Fruit fly (Drosophila melanogaster): ENCODE measurements around the gene CG9503.
A peak's percentile ranks its signal among the peaks of the same experiment; 100 is the strongest.

The CG9503 gene

dm6 chrX:14882536-14883118 lies 40.7 kb downstream of the CG9503 start, which contains the start of the genes CG45064 and CG45065 (continued):
- TF ChIP-seq br (GFP tag; optimal IDR thresholded peaks at IDR 0.05) (peak; percentile 84), dsf (GFP tag; optimal IDR thresholded peaks at IDR 0.05; ENCODE audit: borderline replicate concordance) (peak; percentile 26), Dif (GFP tag; optimal IDR thresholded peaks at IDR 0.05; ENCODE audit: partially characterized antibody) (no peak), dmrt93B (GFP tag; optimal IDR thresholded peaks at IDR 0.05) (peak; percentile 57), Sp1 (GFP tag; optimal IDR thresholded peaks at IDR 0.05) (peak; percentile 78), CrebA (GFP tag; optimal IDR thresholded peaks at IDR 0.05; ENCODE audit: borderline replicate concordance) (peak; percentile 8), rgr (GFP tag; optimal IDR thresholded peaks at IDR 0.05) (peak; percentile 90), Hr78 (GFP tag; optimal IDR thresholded peaks at IDR 0.05) (no peak), Jra (GFP tag; optimal IDR thresholded peaks at IDR 0.05) (peak; percentile 30), pan (optimal IDR thresholded peaks at IDR 0.05) (no peak)

dm6 chrX:14878917-14879316 lies 44.4 kb downstream of the CG9503 start:
- TF ChIP-seq GATAd (GFP tag; optimal IDR thresholded peaks at IDR 0.05): no peak
- TF ChIP-seq sv (GFP tag; optimal IDR thresholded peaks at IDR 0.05): no peak
- TF ChIP-seq ey (GFP tag; optimal IDR thresholded peaks at IDR 0.05): no peak
- TF ChIP-seq dmrt93B (GFP tag; optimal IDR thresholded peaks at IDR 0.05): no peak
- TF ChIP-seq OdsH (GFP tag; optimal IDR thresholded peaks at IDR 0.05): no peak
- no peak for TF ChIP-seq Hr78 (GFP tag; optimal IDR thresholded peaks at IDR 0.05)
- no peak for TF ChIP-seq pan (optimal IDR thresholded peaks at IDR 0.05)
- TF ChIP-seq dl (GFP tag; optimal IDR thresholded peaks at IDR 0.05; ENCODE audit: insufficient read depth in 1 of 2, partially characterized antibody in 2 of 2): no peak
- no peak for TF ChIP-seq HLH106 (tag; optimal IDR thresholded peaks at IDR 0.05)
- TF ChIP-seq psq (GFP tag; optimal IDR thresholded peaks at IDR 0.05): no peak
- TF ChIP-seq Hr83 (GFP tag; optimal IDR thresholded peaks at IDR 0.05; ENCODE audit: poor library complexity, severe bottlenecking): no peak
- no peak for TF ChIP-seq CG9705 (GFP tag; optimal IDR thresholded peaks at IDR 0.05)
- no peak for TF ChIP-seq woc (GFP tag; optimal IDR thresholded peaks at IDR 0.05)
- no peak for TF ChIP-seq foxo (GFP tag; optimal IDR thresholded peaks at IDR 0.05)
- TF ChIP-seq Sp1 (GFP tag; optimal IDR thresholded peaks at IDR 0.05): no peak

DNA sequence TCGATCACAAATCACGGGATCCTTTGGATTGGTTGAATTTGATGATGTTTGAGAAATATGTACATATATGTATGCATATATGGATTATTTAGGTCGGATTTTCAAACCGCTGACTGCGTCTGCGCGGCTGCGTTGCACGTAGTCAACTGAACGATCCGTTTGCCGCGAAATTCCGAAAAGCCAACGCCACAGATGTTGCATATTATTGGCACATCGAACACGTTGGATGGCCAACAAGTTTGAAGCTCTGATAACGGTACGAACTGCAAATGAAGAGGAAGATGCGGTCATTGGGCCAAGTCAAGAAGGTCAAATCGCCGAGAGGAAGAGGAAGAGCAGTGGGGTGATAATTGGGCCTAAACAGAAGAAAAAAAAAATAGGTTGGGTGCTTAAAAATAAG lies 52.3 kb downstream of the CG9503 start, which contains the start of gene CG9518:
Gene CG9518, minus strand, starts transcription at position 154 of the 400 bp plus-strand sequence.
- TF ChIP-seq Myc (optimal IDR thresholded peaks at IDR 0.05): no peak
- no peak for TF ChIP-seq sage (GFP tag; optimal IDR thresholded peaks at IDR 0.05)
- TF ChIP-seq woc (GFP tag; optimal IDR thresholded peaks at IDR 0.05): no peak
- TF ChIP-seq psq (GFP tag; optimal IDR thresholded peaks at IDR 0.05): no peak
- TF ChIP-seq Rel (GFP tag; optimal IDR thresholded peaks at IDR 0.05): no peak
- TF ChIP-seq Rel (tag; optimal IDR thresholded peaks at IDR 0.05): no peak
- TF ChIP-seq tai (GFP tag; optimal IDR thresholded peaks at IDR 0.05): no peak
- no peak for TF ChIP-seq N (GFP tag; optimal IDR thresholded peaks at IDR 0.05)
- TF ChIP-seq CrebA (GFP tag; optimal IDR thresholded peaks at IDR 0.05; ENCODE audit: borderline replicate concordance): no peak
- TF ChIP-seq foxo (GFP tag; optimal IDR thresholded peaks at IDR 0.05): no peak
- no peak for TF ChIP-seq ey (GFP tag; optimal IDR thresholded peaks at IDR 0.05)
- no peak for TF ChIP-seq brk (GFP tag; optimal IDR thresholded peaks at IDR 0.05)
- TF ChIP-seq GATAd (GFP tag; optimal IDR thresholded peaks at IDR 0.05): no peak
- TF ChIP-seq fru (GFP tag; optimal IDR thresholded peaks at IDR 0.05): no peak
- no peak for TF ChIP-seq usp (GFP tag; optimal IDR thresholded peaks at IDR 0.05)
- no peak for TF ChIP-seq pan (optimal IDR thresholded peaks at IDR 0.05)
- no peak for TF ChIP-seq rgr (GFP tag; optimal IDR thresholded peaks at IDR 0.05)
- no peak for TF ChIP-seq lola (GFP tag; optimal IDR thresholded peaks at IDR 0.05)
- TF ChIP-seq jim (GFP tag; optimal IDR thresholded peaks at IDR 0.05): no peak
- no peak for TF ChIP-seq Abd-B (GFP tag; optimal IDR thresholded peaks at IDR 0.05)
